Worm (Caenorhabditis elegans): Measurements from ENCODE around the gene pdha-1.

DNA sequence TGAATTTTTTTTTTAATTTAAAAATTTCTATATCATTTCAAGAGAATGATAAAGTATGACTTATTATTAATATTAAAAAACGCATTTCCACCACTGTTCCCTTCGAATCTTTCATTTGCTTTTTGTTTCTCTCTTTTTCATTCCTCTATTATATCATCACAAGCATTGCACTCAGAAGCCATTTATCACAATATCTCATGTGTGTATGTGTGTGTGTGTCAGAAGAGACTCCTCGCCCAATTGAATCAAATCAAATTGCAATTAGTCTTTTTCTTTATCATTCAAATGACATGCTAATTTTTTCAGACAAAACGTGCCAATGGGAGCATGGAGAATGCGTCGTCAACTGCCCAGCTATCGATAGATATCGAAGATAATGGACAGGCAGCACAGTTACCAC is 50.1 kb downstream of the pdha-1 start, which contains the start of gene unc-105:
- no peak for TF ChIP-seq nhr-237 (tag; optimal IDR thresholded peaks at IDR 0.05)
- TF ChIP-seq unc-62 (GFP tag; optimal IDR thresholded peaks at IDR 0.05): peak; percentile 26
- no peak for TF ChIP-seq nhr-12 (tag; optimal IDR thresholded peaks at IDR 0.05)
- no peak for TF ChIP-seq blmp-1 (tag; optimal IDR thresholded peaks at IDR 0.05)
- TF ChIP-seq lsy-2 (tag; optimal IDR thresholded peaks at IDR 0.05): no peak
- TF ChIP-seq snpc-4 (tag; optimal IDR thresholded peaks at IDR 0.05): no peak
- no peak for TF ChIP-seq M03D4.4 (tag; optimal IDR thresholded peaks at IDR 0.05)
- TF ChIP-seq nhr-28 (tag; optimal IDR thresholded peaks at IDR 0.05): no peak
- TF ChIP-seq ceh-43 (GFP tag; optimal IDR thresholded peaks at IDR 0.05): no peak
- no peak for TF ChIP-seq drap-1 (GFP tag; optimal IDR thresholded peaks at IDR 0.05)
- no peak for TF ChIP-seq ceh-83 (GFP tag; optimal IDR thresholded peaks at IDR 0.05)
- TF ChIP-seq ztf-11 (tag; optimal IDR thresholded peaks at IDR 0.05): no peak
- no peak for TF ChIP-seq mab-5 (tag; optimal IDR thresholded peaks at IDR 0.05)

Data from whole organism, mixed stage, embryonic.